Worm (Caenorhabditis elegans): Measurements from ENCODE around the gene col-91.

DNA sequence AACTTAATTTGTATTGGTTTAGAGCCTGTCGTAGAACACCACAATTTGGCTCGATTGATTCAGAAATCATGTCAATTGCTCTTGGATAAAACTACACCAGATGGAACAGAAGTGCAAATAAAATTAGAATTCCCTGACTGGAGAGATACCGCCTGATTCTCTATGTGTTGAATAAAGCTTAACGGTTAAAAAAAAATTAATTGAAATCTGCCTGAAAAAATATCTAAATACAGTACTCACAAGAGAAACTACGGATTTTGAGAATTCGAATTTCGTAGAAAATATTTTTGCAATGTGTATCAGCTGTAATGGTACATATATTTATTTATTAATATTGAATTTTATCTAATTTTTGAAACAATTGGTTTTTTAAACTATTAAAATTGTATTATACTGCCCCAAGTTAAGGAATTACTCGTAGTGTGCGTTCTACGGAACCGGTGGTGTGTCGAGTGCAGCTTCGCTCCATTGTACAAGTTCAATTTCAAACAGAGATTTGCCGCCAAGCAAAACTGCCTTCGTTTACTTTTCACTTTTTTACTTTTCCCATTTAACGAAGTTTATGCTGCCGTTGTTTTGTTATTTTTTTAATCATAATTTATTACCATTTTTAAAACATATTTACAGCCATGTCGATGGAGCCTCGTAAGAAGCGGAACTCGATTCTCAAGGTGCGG lies 13.3 kb downstream of the col-91 start, which contains the start of gene knl-1:
- TF ChIP-seq ces-1 (GFP tag; optimal IDR thresholded peaks at IDR 0.05) (peak; percentile 42), blmp-1 (tag; optimal IDR thresholded peaks at IDR 0.05) (no peak), ceh-83 (GFP tag; optimal IDR thresholded peaks at IDR 0.05) (no peak), unc-62 (GFP tag; optimal IDR thresholded peaks at IDR 0.05) (no peak), nhr-28 (tag; optimal IDR thresholded peaks at IDR 0.05) (no peak)
